Worm (Caenorhabditis elegans): ENCODE measurements around the gene ZC204.6.

DNA sequence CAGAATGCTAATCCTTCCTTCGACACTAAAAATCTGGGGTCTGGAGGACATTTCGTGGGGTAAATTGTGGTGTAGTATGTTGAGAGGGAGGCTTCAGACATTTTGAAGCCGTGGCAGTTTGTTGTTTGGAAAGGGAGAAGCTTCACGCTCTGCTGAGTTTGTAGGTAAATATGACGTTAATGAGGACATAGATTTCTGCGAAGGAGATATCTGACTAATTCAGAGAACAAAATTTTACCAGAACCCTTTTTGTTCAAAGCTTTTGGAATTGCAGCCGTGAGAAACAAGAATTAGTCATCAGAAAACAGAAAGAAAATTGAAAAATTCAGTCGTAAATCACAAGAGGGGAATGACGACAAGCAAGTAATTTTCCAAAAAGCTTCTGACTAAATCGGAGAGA, 4.1 kb downstream of the ZC204.6 start, which contains the start of gene srh-72:
- TF ChIP-seq W03F9.2 (tag; optimal IDR thresholded peaks at IDR 0.05) (no peak), dao-5 (tag; optimal IDR thresholded peaks at IDR 0.05) (no peak)

Measured in whole organism, L4/young adult.